Fruit fly (Drosophila melanogaster): Measurements from ENCODE around the gene CG7567.

The CG7567 gene

dm6 chr3R:29552830-29553583, 34.9 kb downstream of the CG7567 start:
- peak; percentile 81 for TF ChIP-seq CTCF (GFP tag; optimal IDR thresholded peaks at IDR 0.05)
- TF ChIP-seq Deaf1 (tag; optimal IDR thresholded peaks at IDR 0.05), result peak; percentile 73
- no peak for TF ChIP-seq lov (optimal IDR thresholded peaks at IDR 0.05)
- TF ChIP-seq lov (GFP tag; IDR thresholded peaks at IDR 0.05), result no peak
- TF ChIP-seq zen (tag; optimal IDR thresholded peaks at IDR 0.05), result peak; percentile 42
- TF ChIP-seq CG14860 (GFP tag; IDR thresholded peaks at IDR 0.05; ENCODE audit: partially characterized antibody), result 0 out of 3 replicates have a peak, but pooled peaks have one; percentile 33
- no peak for TF ChIP-seq CG14667 (GFP tag; IDR thresholded peaks at IDR 0.05)
- peak; percentile 57 for TF ChIP-seq run (tag; optimal IDR thresholded peaks at IDR 0.05)
- TF ChIP-seq Lhr (GFP tag; optimal IDR thresholded peaks at IDR 0.05), result no peak
- peak; percentile 35 for TF ChIP-seq Med (GFP tag)
- TF ChIP-seq cg (GFP tag; optimal IDR thresholded peaks at IDR 0.05), result peak; percentile 72
- TF ChIP-seq Dll (GFP tag; IDR thresholded peaks at IDR 0.05; ENCODE audit: partially characterized antibody), result no peak
- TF ChIP-seq mirr (GFP tag; optimal IDR thresholded peaks at IDR 0.05), result peak; percentile 40
- peak; percentile 64 for TF ChIP-seq Hey (tag; optimal IDR thresholded peaks at IDR 0.05)
- TF ChIP-seq CG2199 (GFP tag; IDR thresholded peaks at IDR 0.05), result no peak
- TF ChIP-seq chinmo (GFP tag; IDR thresholded peaks at IDR 0.05; ENCODE audit: partially characterized antibody), result 0 out of 4 replicates have a peak, but pooled peaks have one; percentile 9
- peak; percentile 68 for TF ChIP-seq Nf-YB (GFP tag; optimal IDR thresholded peaks at IDR 0.05)
- peak; percentile 68 for TF ChIP-seq nerfin-1 (tag; optimal IDR thresholded peaks at IDR 0.05)
- peak; percentile 58 for TF ChIP-seq gsb-n (tag; optimal IDR thresholded peaks at IDR 0.05)
- peak; percentile 65 for TF ChIP-seq seq (GFP tag; IDR thresholded peaks at IDR 0.05)
- peak; percentile 96 for TF ChIP-seq abd-A (tag; optimal IDR thresholded peaks at IDR 0.05)
- TF ChIP-seq Nf-YC (tag; optimal IDR thresholded peaks at IDR 0.05), result peak; percentile 81
- TF ChIP-seq CG32532 (GFP tag; IDR thresholded peaks at IDR 0.05), result peak; percentile 17; the same call in 1 of the 2 replicates
- no peak for TF ChIP-seq onecut (GFP tag; IDR thresholded peaks at IDR 0.05)
- no peak for TF ChIP-seq CG43689 (GFP tag; IDR thresholded peaks at IDR 0.05)
- TF ChIP-seq CG16779 (GFP tag; IDR thresholded peaks at IDR 0.05), result no peak
- peak; percentile 40 for TF ChIP-seq pros (GFP tag; optimal IDR thresholded peaks at IDR 0.05)

dm6 chr3R:29550735-29551134, 37.2 kb downstream of the CG7567 start:
- TF ChIP-seq abd-A (tag; optimal IDR thresholded peaks at IDR 0.05) (peak; percentile 77), Deaf1 (tag; optimal IDR thresholded peaks at IDR 0.05) (peak; percentile 45), Ets65A (GFP tag) (peak; percentile 70), schlank (tag; optimal IDR thresholded peaks at IDR 0.05) (no peak)

- TF ChIP-seq CG18262 (tag; optimal IDR thresholded peaks at IDR 0.05) (peak; percentile 16), CG17829 (tag; optimal IDR thresholded peaks at IDR 0.05) (peak; percentile 10), Usf (GFP tag; optimal IDR thresholded peaks at IDR 0.05) (peak; percentile 9), unc-4 (GFP tag; IDR thresholded peaks at IDR 0.05; ENCODE audit: partially characterized antibody) (no peak), rib (GFP tag; IDR thresholded peaks at IDR 0.05) (no peak), caup (GFP tag; optimal IDR thresholded peaks at IDR 0.05; ENCODE audit: severe bottlenecking) (no peak), Xrp1 (GFP tag; IDR thresholded peaks at IDR 0.05) (peak; percentile 47), D19B (GFP tag; optimal IDR thresholded peaks at IDR 0.05) (no peak), sens-2 (GFP tag; IDR thresholded peaks at IDR 0.05) (0 out of 2 replicates have a peak, but pooled peaks have one; percentile 18), eyg (GFP tag; optimal IDR thresholded peaks at IDR 0.05) (no peak), CG12391 (tag; optimal IDR thresholded peaks at IDR 0.05) (peak; percentile 11), sens (GFP tag) (peak; percentile 75), CG4424 (GFP tag; optimal IDR thresholded peaks at IDR 0.05) (peak; percentile 19), CG4404 (GFP tag; IDR thresholded peaks at IDR 0.05) (peak; percentile 25; the same call in 1 of the 2 replicates), Med (GFP tag) (peak; percentile 67), CG33213 (GFP tag; optimal IDR thresholded peaks at IDR 0.05) (no peak), CG1603 (tag; optimal IDR thresholded peaks at IDR 0.05) (peak; percentile 53), CG10979 (tag; optimal IDR thresholded peaks at IDR 0.05) (peak; percentile 39), zen (tag; optimal IDR thresholded peaks at IDR 0.05) (peak; percentile 56), CG17186 (GFP tag; optimal IDR thresholded peaks at IDR 0.05) (no peak), tin (GFP tag; optimal IDR thresholded peaks at IDR 0.05) (peak; percentile 23)
Observed at dm6 chr3R:29549945-29550344, 38.0 kb downstream of the CG7567 start.
